Worm (Caenorhabditis elegans): ENCODE data around the gene memi-1.
"Not testable (repeated sequence)": the region's sequence is repeated elsewhere in the genome, so short reads cannot be mapped to it uniquely, and the experiment has no call there.

The memi-1 gene

DNA sequence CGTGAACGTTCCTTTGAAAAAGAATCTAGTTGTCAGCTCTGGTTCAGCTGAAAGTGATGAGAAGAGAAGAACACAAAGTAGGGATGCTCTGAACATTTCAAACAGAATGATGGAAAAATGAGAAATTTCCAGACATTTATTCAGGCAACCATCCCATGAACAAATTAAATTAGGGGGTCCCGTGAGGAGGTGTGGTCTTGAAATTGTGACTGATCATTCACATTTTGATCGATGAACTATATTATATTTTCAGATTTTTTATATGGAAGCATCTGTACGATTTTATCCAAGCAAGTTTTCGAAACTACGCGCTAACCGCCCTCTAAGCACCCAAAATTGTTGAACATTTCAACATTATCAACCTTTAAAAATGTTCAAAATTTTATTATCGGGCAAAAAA is 15.8 kb upstream of the memi-1 start, which contains the start of gene R11E3.19 (continued):
- TF ChIP-seq snpc-3.4 (tag; optimal IDR thresholded peaks at IDR 0.05) (no peak), Y56A3A.18 (GFP tag; IDR thresholded peaks at IDR 0.05) (no peak)

DNA sequence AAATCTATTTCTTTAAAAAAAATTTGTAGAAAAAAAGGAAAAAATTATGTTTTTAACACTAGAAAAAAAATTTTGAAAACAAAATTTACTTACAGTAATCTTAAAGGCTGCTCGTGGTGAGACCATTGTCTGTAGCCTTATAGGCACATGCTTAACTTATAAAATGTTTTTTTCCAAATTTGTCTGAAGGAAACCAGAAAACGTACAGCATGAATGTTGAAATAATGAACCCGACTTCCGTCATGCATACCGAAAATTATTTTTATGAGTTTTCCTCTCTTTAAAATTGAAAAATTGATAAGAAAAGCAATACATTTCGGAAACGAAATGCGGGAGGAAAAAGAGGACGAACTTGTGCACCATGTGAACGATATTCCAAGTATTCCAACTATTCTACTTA is 11.6 kb upstream of the memi-1 start, which contains the start of gene R11E3.2:
Gene R11E3.2 (plus strand): TSS at position 301 of the 400 bp plus-strand sequence.
- peak; percentile 4 for TF ChIP-seq nhr-80 (tag; optimal IDR thresholded peaks at IDR 0.05)
- TF ChIP-seq mcd-1 (GFP tag; IDR thresholded peaks at IDR 0.05): no peak

DNA sequence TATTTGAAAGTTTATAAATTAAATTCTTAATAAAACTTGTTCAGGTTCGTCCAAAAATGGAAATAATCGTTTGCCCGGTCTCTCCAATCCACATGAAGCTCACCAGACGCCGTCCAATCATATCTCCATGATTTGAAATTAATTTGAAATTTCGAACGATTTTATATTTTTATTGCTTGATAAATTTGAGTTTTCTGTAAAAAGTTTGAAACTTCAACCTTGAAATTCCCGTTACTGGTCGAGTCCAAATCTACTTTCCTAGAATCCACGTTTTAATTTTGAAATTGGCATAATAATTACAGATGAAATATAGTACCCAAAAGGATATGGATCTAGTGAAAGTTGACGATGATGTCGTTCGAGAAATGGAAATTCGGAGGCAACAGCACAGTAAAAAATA is 4.2 kb upstream of the memi-1 start, which contains the start of gene npp-26:
Gene npp-26 (plus strand): TSS at position 301 of the 400 bp plus-strand sequence.
- TF ChIP-seq F10E7.11 (tag; optimal IDR thresholded peaks at IDR 0.05): no peak
- no peak for TF ChIP-seq rec-8 (tag; optimal IDR thresholded peaks at IDR 0.05)
- no peak for TF ChIP-seq T07F8.4 (tag; optimal IDR thresholded peaks at IDR 0.05)
- TF ChIP-seq hlh-12 (tag; optimal IDR thresholded peaks at IDR 0.05): no peak
- no peak for TF ChIP-seq dpl-1 (GFP tag; optimal IDR thresholded peaks at IDR 0.05)
- no peak for TF ChIP-seq zfh-2 (GFP tag; conservative IDR thresholded peaks at IDR 0.05)
- TF ChIP-seq ekl-4 (GFP tag; IDR thresholded peaks at IDR 0.05): no peak
- no peak for TF ChIP-seq lin-54 (GFP tag; optimal IDR thresholded peaks at IDR 0.05)
- no peak for TF ChIP-seq F57C9.4 (tag; optimal IDR thresholded peaks at IDR 0.05)
- TF ChIP-seq ceh-100 (GFP tag; IDR thresholded peaks at IDR 0.05): no peak
- no peak for TF ChIP-seq unc-62 (GFP tag; optimal IDR thresholded peaks at IDR 0.05)
- no peak for TF ChIP-seq cebp-1 (GFP tag; IDR thresholded peaks at IDR 0.05)
- TF ChIP-seq cebp-1 (tag; optimal IDR thresholded peaks at IDR 0.05): no peak
- TF ChIP-seq hrde-1 (tag; optimal IDR thresholded peaks at IDR 0.05; ENCODE audit: borderline replicate concordance): no peak
- TF ChIP-seq ztf-25 (GFP tag; IDR thresholded peaks at IDR 0.05): no peak
- TF ChIP-seq let-607 (tag; optimal IDR thresholded peaks at IDR 0.05): no peak
- TF ChIP-seq madf-8 (GFP tag; conservative IDR thresholded peaks at IDR 0.05): no peak

DNA sequence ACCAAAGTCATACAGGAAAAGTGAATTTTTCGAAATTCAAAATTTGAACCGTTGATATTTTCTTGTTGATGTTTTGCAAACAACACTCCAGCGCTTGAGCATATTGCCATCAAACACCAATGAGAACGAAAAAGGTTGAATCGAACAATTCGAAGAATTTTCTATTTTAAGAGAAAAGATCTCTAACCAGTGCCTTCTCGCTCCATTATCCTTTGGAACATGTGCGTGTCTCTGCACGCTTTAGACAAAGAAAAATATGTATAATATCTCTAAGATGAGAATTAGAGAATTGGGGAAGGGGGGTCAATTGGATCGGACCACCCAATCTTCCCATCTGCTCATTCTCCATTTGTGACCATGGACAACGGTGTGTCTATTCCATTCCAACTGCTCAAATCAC is 3.6 kb upstream of the memi-1 start, which contains the start of gene Y17G9B.2:
Gene Y17G9B.2 (plus strand): TSS at position 301 of the 400 bp plus-strand sequence.
- TF ChIP-seq attf-3 (GFP tag; conservative IDR thresholded peaks at IDR 0.05) (no peak), Y67H2A.10 (GFP tag; conservative IDR thresholded peaks at IDR 0.05) (no peak), F39B2.1 (GFP tag; IDR thresholded peaks at IDR 0.05) (no peak), B0035.1 (tag; optimal IDR thresholded peaks at IDR 0.05) (no peak), F37B4.10 (GFP tag; IDR thresholded peaks at IDR 0.05) (no peak), T07F8.4 (tag; optimal IDR thresholded peaks at IDR 0.05) (no peak), mes-4 (tag; optimal IDR thresholded peaks at IDR 0.05) (no peak), ets-4 (GFP tag; optimal IDR thresholded peaks at IDR 0.05) (no peak)

DNA sequence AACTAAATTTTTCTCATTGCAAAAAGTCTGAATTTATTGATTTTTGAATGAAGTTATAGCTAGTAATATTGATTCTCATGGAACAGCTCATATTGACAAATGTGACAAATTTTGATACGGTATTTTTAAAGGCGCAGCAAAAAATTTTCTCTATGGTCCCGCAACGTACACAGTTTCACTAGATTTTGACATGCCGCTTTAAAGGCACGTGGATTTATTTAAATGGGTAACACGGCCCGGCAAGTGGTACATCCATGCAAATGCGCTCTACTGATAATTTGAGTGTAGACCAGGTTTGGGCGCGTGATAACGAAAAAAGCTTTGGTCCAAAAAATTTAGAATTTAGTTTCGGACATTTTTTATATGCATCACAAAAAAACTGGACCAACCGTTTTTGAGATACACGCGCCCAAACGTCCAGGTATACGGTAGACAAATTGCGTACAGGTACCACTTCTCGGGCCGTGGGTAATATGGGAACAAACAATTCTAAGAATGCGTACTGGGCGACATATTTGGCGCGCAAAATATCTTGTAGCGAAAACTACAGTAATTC is 2.8 kb upstream of the memi-1 start:
- peak; percentile 17 for TF ChIP-seq xnd-1 (tag; optimal IDR thresholded peaks at IDR 0.05)
- TF ChIP-seq lsl-1 (GFP tag; optimal IDR thresholded peaks at IDR 0.05): peak; percentile 52
- peak; percentile 26; the same call in 1 of the 2 replicates for TF ChIP-seq hmg-1.2 (GFP tag; IDR thresholded peaks at IDR 0.05)
- TF ChIP-seq madf-6 (GFP tag; IDR thresholded peaks at IDR 0.05): peak; percentile 75
- peak; percentile 70 for TF ChIP-seq mcd-1 (GFP tag; IDR thresholded peaks at IDR 0.05)
- not testable (repeated sequence) for TF ChIP-seq snpc-4 (GFP tag; optimal IDR thresholded peaks at IDR 0.05)
- TF ChIP-seq snpc-4 (tag; optimal IDR thresholded peaks at IDR 0.05): peak in 1 of 4 experiments; percentile 39
- TF ChIP-seq F33H1.4 (GFP tag; IDR thresholded peaks at IDR 0.05): peak; percentile 49

Data from whole organism, young adult.